Fruit fly (Drosophila melanogaster): ENCODE measurements around the gene CG32069.

Gene CG32069

dm6 chr3L:11107432-11107831 lies 45.0 kb upstream of the CG32069 start, which contains the start of gene CG32073 (continued):
- TF ChIP-seq CG15073 (GFP tag; optimal IDR thresholded peaks at IDR 0.05), result no peak
- no peak for TF ChIP-seq CG15514 (GFP tag; optimal IDR thresholded peaks at IDR 0.05)
- no peak for TF ChIP-seq CG13123 (GFP tag; optimal IDR thresholded peaks at IDR 0.05)
- no peak for TF ChIP-seq CG1233 (GFP tag; optimal IDR thresholded peaks at IDR 0.05)
- no peak for TF ChIP-seq bab2 (GFP tag; optimal IDR thresholded peaks at IDR 0.05)
- no peak for TF ChIP-seq CG9609 (GFP tag; optimal IDR thresholded peaks at IDR 0.05)
- TF ChIP-seq kni (GFP tag; optimal IDR thresholded peaks at IDR 0.05), result no peak
- no peak for TF ChIP-seq sisA (GFP tag; IDR thresholded peaks at IDR 0.05)
- no peak for TF ChIP-seq so (GFP tag; IDR thresholded peaks at IDR 0.05)
- no peak for TF ChIP-seq HLHmδ (GFP tag; optimal IDR thresholded peaks at IDR 0.05)
- no peak for TF ChIP-seq CG4282 (GFP tag; optimal IDR thresholded peaks at IDR 0.05)
- no peak for TF ChIP-seq dmrt99B (tag; optimal IDR thresholded peaks at IDR 0.05)
- no peak for TF ChIP-seq Six4 (GFP tag; optimal IDR thresholded peaks at IDR 0.05)
- TF ChIP-seq stc (GFP tag; IDR thresholded peaks at IDR 0.05), result no peak
- peak; percentile 44 for TF ChIP-seq CG2712 (tag; optimal IDR thresholded peaks at IDR 0.05)
- TF ChIP-seq CG5180 (GFP tag; optimal IDR thresholded peaks at IDR 0.05), result peak; percentile 42
- no peak for TF ChIP-seq sr (GFP tag; IDR thresholded peaks at IDR 0.05)
- no peak for TF ChIP-seq trem (tag; optimal IDR thresholded peaks at IDR 0.05)
- no peak for TF ChIP-seq CG14965 (GFP tag; optimal IDR thresholded peaks at IDR 0.05; ENCODE audit: borderline replicate concordance)
- TF ChIP-seq gro (GFP tag; optimal IDR thresholded peaks at IDR 0.05), result no peak
- peak; percentile 43 for TF ChIP-seq CG18262 (tag; optimal IDR thresholded peaks at IDR 0.05)
- peak; percentile 16 for TF ChIP-seq Sry-β (GFP tag; optimal IDR thresholded peaks at IDR 0.05)
- TF ChIP-seq Deaf1 (tag; optimal IDR thresholded peaks at IDR 0.05), result no peak
- peak; percentile 17 for TF ChIP-seq CG7556 (GFP tag; optimal IDR thresholded peaks at IDR 0.05)
- TF ChIP-seq jigr1 (GFP tag; IDR thresholded peaks at IDR 0.05), result no peak
- TF ChIP-seq CG10209 (GFP tag; optimal IDR thresholded peaks at IDR 0.05), result no peak
- no peak for TF ChIP-seq phol (tag; optimal IDR thresholded peaks at IDR 0.05)
- no peak for TF ChIP-seq usp (GFP tag; optimal IDR thresholded peaks at IDR 0.05)
- TF ChIP-seq CG10366 (GFP tag; IDR thresholded peaks at IDR 0.05), result no peak
- peak; percentile 23 for TF ChIP-seq Asciz (GFP tag; optimal IDR thresholded peaks at IDR 0.05)
- no peak for TF ChIP-seq ham (GFP tag; IDR thresholded peaks at IDR 0.05)
- no peak for TF ChIP-seq B-H2 (GFP tag; optimal IDR thresholded peaks at IDR 0.05)
- TF ChIP-seq CG12299 (tag; optimal IDR thresholded peaks at IDR 0.05), result no peak
- TF ChIP-seq sna (GFP tag; IDR thresholded peaks at IDR 0.05; ENCODE audit: partially characterized antibody), result no peak
- no peak for TF ChIP-seq CG11085 (GFP tag; IDR thresholded peaks at IDR 0.05)
- no peak for TF ChIP-seq Neu2 (GFP tag; optimal IDR thresholded peaks at IDR 0.05; ENCODE audit: borderline replicate concordance)
- no peak for TF ChIP-seq exex (tag; optimal IDR thresholded peaks at IDR 0.05)
- no peak for TF ChIP-seq eyg (GFP tag; optimal IDR thresholded peaks at IDR 0.05)
- TF ChIP-seq CG11560 (tag; IDR thresholded peaks at IDR 0.05), result no peak
- TF ChIP-seq CG17359 (tag; optimal IDR thresholded peaks at IDR 0.05), result peak; percentile 10
- no peak for TF ChIP-seq CG8944 (GFP tag; optimal IDR thresholded peaks at IDR 0.05)
- peak; percentile 17 for TF ChIP-seq Meics (GFP tag; optimal IDR thresholded peaks at IDR 0.05)
- TF ChIP-seq ro (GFP tag; IDR thresholded peaks at IDR 0.05), result no peak
- no peak for TF ChIP-seq CG32767 (GFP tag; IDR thresholded peaks at IDR 0.05)
- no peak for TF ChIP-seq Usf (GFP tag; optimal IDR thresholded peaks at IDR 0.05)
- TF ChIP-seq Hr39 (optimal IDR thresholded peaks at IDR 0.05), result no peak
- no peak for TF ChIP-seq CG34224 (GFP tag; IDR thresholded peaks at IDR 0.05; ENCODE audit: partially characterized antibody)
- no peak for TF ChIP-seq slbo (GFP tag; IDR thresholded peaks at IDR 0.05)
- no peak for TF ChIP-seq CG34376 (GFP tag; optimal IDR thresholded peaks at IDR 0.05)
- TF ChIP-seq CG1792 (GFP tag; optimal IDR thresholded peaks at IDR 0.05), result peak; percentile 52
- TF ChIP-seq CG17361 (GFP tag; IDR thresholded peaks at IDR 0.05), result peak; percentile 53; the same call in 2 of the 3 replicates
